Fruit fly (Drosophila melanogaster) S2 (cell line): Measurements from ENCODE around the gene CG15544.

Experiments
- CG8478 ChIP-seq: fragments of >200 bp; optimal IDR thresholded peaks from 2 replicates; lab custom pipeline; 2018
- CTCF ChIP-seq, 2 experiments: fragments of >200 bp; optimal IDR thresholded peaks; 2 replicates each; lab custom pipeline; 2018

dm6 chr3R:30840741-30841140, 13.1 kb downstream of the CG15544 start:
- TF ChIP-seq CG8478 (lab: Kevin White, UChicago) (no peak), CTCF (optimal IDR thresholded peaks at IDR 0.05; lab: Kevin White, UChicago) (no peak)
